Worm (Caenorhabditis elegans): Measurements from ENCODE around the gene ctg-2.

- TF ChIP-seq elt-1 (tag; optimal IDR thresholded peaks at IDR 0.05; ENCODE audit: borderline replicate concordance, insufficient read depth), result no peak
- no peak for TF ChIP-seq mls-2 (tag; optimal IDR thresholded peaks at IDR 0.05)
- TF ChIP-seq unc-62 (GFP tag; optimal IDR thresholded peaks at IDR 0.05), result no peak
- TF ChIP-seq nhr-237 (tag; optimal IDR thresholded peaks at IDR 0.05), result no peak
- TF ChIP-seq mep-1 (tag; optimal IDR thresholded peaks at IDR 0.05), result no peak
- no peak for TF ChIP-seq ceh-83 (GFP tag; optimal IDR thresholded peaks at IDR 0.05)
- TF ChIP-seq ztf-11 (tag; optimal IDR thresholded peaks at IDR 0.05), result no peak
- TF ChIP-seq ceh-43 (GFP tag; optimal IDR thresholded peaks at IDR 0.05), result no peak
These were observed 3.4 kb downstream of the ctg-2 start, which contains the start of gene T13H5.8 for ce11 chrII:8518210-8518609.
